Worm (Caenorhabditis elegans): Measurements from ENCODE around the gene ten-1.

ten-1 gene

ce11 chrIII:6837320-6837719 is 16.6 kb downstream of the ten-1 start (continued):
- no peak for TF ChIP-seq nhr-85 (tag)

- TF ChIP-seq isw-1 (GFP tag; IDR thresholded peaks at IDR 0.05) = no peak
- TF ChIP-seq efl-1 (optimal IDR thresholded peaks at IDR 0.05) = no peak
- no peak for TF ChIP-seq efl-1 (GFP tag; optimal IDR thresholded peaks at IDR 0.05 in 1 of 2)
- TF ChIP-seq snu-23 (GFP tag; optimal IDR thresholded peaks at IDR 0.05) = no peak
- no peak for TF ChIP-seq swsn-7 (tag; optimal IDR thresholded peaks at IDR 0.05)
- no peak for TF ChIP-seq C34B4.2 (tag; optimal IDR thresholded peaks at IDR 0.05)
- TF ChIP-seq dsc-1 (tag; optimal IDR thresholded peaks at IDR 0.05) = no peak
- no peak for TF ChIP-seq snpc-4 (tag; optimal IDR thresholded peaks at IDR 0.05)
- TF ChIP-seq nhr-76 (tag; optimal IDR thresholded peaks at IDR 0.05) = no peak
- no peak for TF ChIP-seq C04F5.9 (tag; optimal IDR thresholded peaks at IDR 0.05)
- no peak for TF ChIP-seq ets-5 (GFP tag; IDR thresholded peaks at IDR 0.05)
- no peak for TF ChIP-seq nhr-28 (tag; optimal IDR thresholded peaks at IDR 0.05)
- TF ChIP-seq ztf-4 (tag; optimal IDR thresholded peaks at IDR 0.05) = no peak
- no peak for TF ChIP-seq lin-35 (GFP tag; optimal IDR thresholded peaks at IDR 0.05)
- no peak for TF ChIP-seq mef-2 (tag; optimal IDR thresholded peaks at IDR 0.05)
- TF ChIP-seq nhr-20 (tag; optimal IDR thresholded peaks at IDR 0.05) = no peak
- TF ChIP-seq aha-1 (tag; optimal IDR thresholded peaks at IDR 0.05) = no peak
- TF ChIP-seq skn-1 (tag; optimal IDR thresholded peaks at IDR 0.05) = no peak
- TF ChIP-seq sptf-1 (tag; optimal IDR thresholded peaks at IDR 0.05) = no peak
- TF ChIP-seq mep-1 (tag; optimal IDR thresholded peaks at IDR 0.05) = no peak
These were observed 18.4 kb downstream of the ten-1 start for ce11 chrIII:6839091-6839490.

ce11 chrIII:6848654-6849204 is 28.0 kb downstream of the ten-1 start, which contains the start of gene dhhc-5:
Gene dhhc-5 (minus strand): TSS chrIII:6849059.
- TF ChIP-seq zip-4 (GFP tag; optimal IDR thresholded peaks at IDR 0.05) = no peak
- peak; percentile 68 for TF ChIP-seq elt-2 (tag; optimal IDR thresholded peaks at IDR 0.05)

- TF ChIP-seq fkh-8 (tag; optimal IDR thresholded peaks at IDR 0.05) (no peak), efl-1 (optimal IDR thresholded peaks at IDR 0.05) (no peak), efl-1 (GFP tag; optimal IDR thresholded peaks at IDR 0.05 in 1 of 2) (peak in 1 of 2 experiments; percentile 72), ceh-90 (tag; optimal IDR thresholded peaks at IDR 0.05) (no peak), nhr-71 (tag; optimal IDR thresholded peaks at IDR 0.05) (peak; percentile 31), pqm-1 (tag; optimal IDR thresholded peaks at IDR 0.05) (peak; percentile 73), nhr-90 (tag; optimal IDR thresholded peaks at IDR 0.05; ENCODE audit: poor library complexity) (peak; percentile 8), elt-2 (tag; optimal IDR thresholded peaks at IDR 0.05) (peak; percentile 92), lin-35 (GFP tag; optimal IDR thresholded peaks at IDR 0.05) (peak in 1 of 2 experiments; percentile 14)
These were observed 29.5 kb downstream of the ten-1 start, which contains the start of gene srv-1 for ce11 chrIII:6850255-6850654. Gene srv-1 (plus strand): TSS chrIII:6850385.

- TF ChIP-seq fos-1 (tag; optimal IDR thresholded peaks at IDR 0.05) (no peak), hpl-2 (GFP tag; optimal IDR thresholded peaks at IDR 0.05) (no peak), pag-3 (tag; optimal IDR thresholded peaks at IDR 0.05; ENCODE audit: borderline replicate concordance, insufficient read depth) (no peak)
These were observed 36.0 kb downstream of the ten-1 start, which contains the start of gene zak-1 for ce11 chrIII:6856709-6857108. Gene zak-1 (minus strand): TSS chrIII:6856809.

- TF ChIP-seq pqm-1 (tag; optimal IDR thresholded peaks at IDR 0.05) (no peak), nhr-237 (tag; optimal IDR thresholded peaks at IDR 0.05) (no peak), nhr-76 (tag; optimal IDR thresholded peaks at IDR 0.05) (no peak), ceh-8 (GFP tag; optimal IDR thresholded peaks at IDR 0.05) (no peak), fkh-4 (tag; optimal IDR thresholded peaks at IDR 0.05; ENCODE audit: borderline replicate concordance) (no peak), aha-1 (tag; optimal IDR thresholded peaks at IDR 0.05) (no peak), nhr-19 (GFP tag; conservative IDR thresholded peaks at IDR 0.05) (peak; percentile 42), nhr-11 (tag; optimal IDR thresholded peaks at IDR 0.05) (no peak), blmp-1 (tag; optimal IDR thresholded peaks at IDR 0.05) (peak; percentile 92), elt-3 (tag; optimal IDR thresholded peaks at IDR 0.05) (peak in 2 of 6 experiments; percentile 1 to 51), ama-1 (optimal IDR thresholded peaks at IDR 0.05) (no peak), grh-1 (GFP tag; IDR thresholded peaks at IDR 0.05) (no peak), nhr-85 (tag) (peak; percentile 80), unc-130 (tag; optimal IDR thresholded peaks at IDR 0.05) (peak; percentile 37), efl-3 (GFP tag; optimal IDR thresholded peaks at IDR 0.05) (no peak), nhr-20 (tag; optimal IDR thresholded peaks at IDR 0.05) (peak; percentile 69), hlh-17 (GFP tag; optimal IDR thresholded peaks at IDR 0.05; ENCODE audit: borderline replicate concordance) (no peak), mep-1 (tag; optimal IDR thresholded peaks at IDR 0.05) (peak; percentile 76), xbp-1 (tag; optimal IDR thresholded peaks at IDR 0.05) (peak; percentile 29)
These were observed 36.7 kb downstream of the ten-1 start for ce11 chrIII:6857390-6857848.

All from whole organism, L1 larva.